Fruit fly (Drosophila melanogaster): Measurements from ENCODE around the gene Obp19d.

dm6 chrX:20447865-20448584, 28.6 kb downstream of the Obp19d start:
- TF ChIP-seq pan (optimal IDR thresholded peaks at IDR 0.05) (no peak), OdsH (GFP tag; optimal IDR thresholded peaks at IDR 0.05) (no peak), sv (GFP tag; optimal IDR thresholded peaks at IDR 0.05) (no peak), dl (GFP tag; optimal IDR thresholded peaks at IDR 0.05; ENCODE audit: insufficient read depth in 1 of 2, partially characterized antibody in 2 of 2) (no peak), Sp1 (GFP tag; optimal IDR thresholded peaks at IDR 0.05) (no peak), CG9705 (GFP tag; optimal IDR thresholded peaks at IDR 0.05) (no peak), usp (GFP tag; optimal IDR thresholded peaks at IDR 0.05) (no peak), Hr78 (GFP tag; optimal IDR thresholded peaks at IDR 0.05) (no peak), Myc (optimal IDR thresholded peaks at IDR 0.05) (no peak)

Measured in whole organism, wandering third instar larva.